Worm (Caenorhabditis elegans) whole organism, L3 larva: Measurements from ENCODE around the gene R11E3.2.
A peak's percentile ranks its signal among the peaks of the same experiment; 100 is the strongest.

Experiments
- R02D3.7 ChIP-seq: fragments of 150-350 bp; optimal IDR thresholded peaks from 2 replicates; lab custom pipeline; 2014; ENCODE audit warnings: missing biosample characterization, missing genetic modification characterization
- ama-1 ChIP-seq: fragments of 150-350 bp; optimal IDR thresholded peaks from 2 replicates; lab custom pipeline; 2018
- ceh-28 ChIP-seq: fragments of 150-350 bp; optimal IDR thresholded peaks from 2 replicates; lab custom pipeline; 2014; ENCODE audit warnings: missing biosample characterization, missing genetic modification reagents, missing genetic modification characterization
- ceh-9 ChIP-seq: sonication (generic microtip); optimal IDR thresholded peaks from 2 replicates; lab custom pipeline; 2018; ENCODE audit warnings: missing biosample characterization, missing genetic modification characterization
- egl-27 ChIP-seq: sonication (generic microtip); optimal IDR thresholded peaks from 4 replicates; lab custom pipeline; 2017; ENCODE audit warnings: missing biosample characterization, missing genetic modification reagents, missing genetic modification characterization
- egl-5 ChIP-seq: fragments of 150-350 bp; optimal IDR thresholded peaks from 2 replicates; lab custom pipeline; 2017; ENCODE audit warnings: missing biosample characterization, missing genetic modification reagents, missing genetic modification characterization, inconsistent platforms
- elt-1 ChIP-seq: fragments of 150-350 bp; optimal IDR thresholded peaks from 2 replicates; lab custom pipeline; 2014; ENCODE audit warnings: missing biosample characterization, missing genetic modification characterization
- elt-2 ChIP-seq: sonication (generic microtip); optimal IDR thresholded peaks from 2 replicates; lab custom pipeline; 2016; ENCODE audit warnings: missing genetic modification reagents, mild to moderate bottlenecking, missing genetic modification characterization, missing compliant biosample characterization
- elt-3 ChIP-seq, 3 experiments: fragments of 150-350 bp in 1 of 3; sonication (generic microtip) in 2 of 3; optimal IDR thresholded peaks; 2 replicates in 2 of 3; 4 replicates in 1 of 3; lab custom pipeline; 2014 to 2017; ENCODE audit warnings: missing biosample characterization in 3 of 3, missing genetic modification characterization in 3 of 3
- fkh-10 ChIP-seq: sonication (generic microtip); optimal IDR thresholded peaks from 2 replicates; lab custom pipeline; 2017; ENCODE audit warnings: missing biosample characterization, missing genetic modification reagents, missing genetic modification characterization
- fkh-2 ChIP-seq: fragments of 150-350 bp; optimal IDR thresholded peaks from 2 replicates; lab custom pipeline; 2014; ENCODE audit warnings: missing biosample characterization, missing genetic modification reagents, missing genetic modification characterization
- fos-1 ChIP-seq: fragments of 150-350 bp; optimal IDR thresholded peaks from 2 replicates; lab custom pipeline; 2014; ENCODE audit warnings: missing biosample characterization, missing genetic modification characterization
- hmg-11 ChIP-seq: sonication (generic microtip); optimal IDR thresholded peaks from 2 replicates; lab custom pipeline; 2016; ENCODE audit warnings: missing genetic modification characterization, missing compliant biosample characterization
- jun-1 ChIP-seq: fragments of 150-350 bp; optimal IDR thresholded peaks from 2 replicates; lab custom pipeline; 2014; ENCODE audit warnings: missing biosample characterization, missing genetic modification reagents, missing genetic modification characterization
- lin-15B ChIP-seq: fragments of 150-350 bp; optimal IDR thresholded peaks from 2 replicates; lab custom pipeline; 2014; ENCODE audit warnings: missing biosample characterization, missing genetic modification characterization
- lsy-12 ChIP-seq: sonication (generic microtip); optimal IDR thresholded peaks from 2 replicates; lab custom pipeline; 2016; ENCODE audit warnings: mild to moderate bottlenecking, missing genetic modification characterization, missing compliant biosample characterization
- mdl-1 ChIP-seq: fragments of 150-350 bp; optimal IDR thresholded peaks from 2 replicates; lab custom pipeline; 2014; ENCODE audit warnings: missing biosample characterization, missing genetic modification characterization
- mml-1 ChIP-seq: fragments of 150-350 bp; sonication (generic microtip); optimal IDR thresholded peaks from 3 replicates; lab custom pipeline; 2014; ENCODE audit warnings: missing biosample characterization, missing genetic modification characterization
- nfya-1 ChIP-seq: sonication (generic microtip); optimal IDR thresholded peaks from 2 replicates; lab custom pipeline; 2017; ENCODE audit warnings: missing genetic modification characterization, mild to moderate bottlenecking, missing compliant biosample characterization, antibody characterized with exemption, moderate library complexity; ENCODE audit not compliant: insufficient read depth
- nhr-11 ChIP-seq: fragments of 150-350 bp; optimal IDR thresholded peaks from 2 replicates; lab custom pipeline; 2014; ENCODE audit warnings: missing biosample characterization, missing genetic modification characterization
- nhr-23 ChIP-seq: fragments of 150-350 bp; optimal IDR thresholded peaks from 2 replicates; lab custom pipeline; 2014; ENCODE audit warnings: missing biosample characterization, missing genetic modification reagents, missing genetic modification characterization
- nhr-237 ChIP-seq: fragments of 150-350 bp; optimal IDR thresholded peaks from 2 replicates; lab custom pipeline; 2014; ENCODE audit warnings: missing biosample characterization, missing genetic modification characterization
- nhr-25 ChIP-seq: sonication (generic microtip); optimal IDR thresholded peaks from 2 replicates; lab custom pipeline; 2017; ENCODE audit warnings: missing biosample characterization, missing genetic modification characterization
- nhr-28 ChIP-seq: fragments of 150-350 bp; optimal IDR thresholded peaks from 2 replicates; lab custom pipeline; 2014; ENCODE audit warnings: missing biosample characterization, missing genetic modification characterization
- nhr-43 ChIP-seq: sonication (generic microtip); optimal IDR thresholded peaks from 2 replicates; lab custom pipeline; 2016; ENCODE audit warnings: mild to moderate bottlenecking, missing genetic modification characterization, missing compliant biosample characterization; ENCODE audit not compliant: poor library complexity, severe bottlenecking
- nhr-67 ChIP-seq: fragments of 150-350 bp; optimal IDR thresholded peaks from 2 replicates; lab custom pipeline; 2014; ENCODE audit warnings: missing biosample characterization, missing genetic modification characterization
- nhr-76 ChIP-seq: fragments of 150-350 bp; sonication (generic microtip); optimal IDR thresholded peaks from 5 replicates; lab custom pipeline; 2014; ENCODE audit warnings: missing biosample characterization, missing genetic modification characterization
- nhr-77 ChIP-seq: fragments of 150-350 bp; optimal IDR thresholded peaks from 2 replicates; lab custom pipeline; 2014; ENCODE audit warnings: missing biosample characterization, missing genetic modification characterization
- pha-4 ChIP-seq: fragments of 150-350 bp; optimal IDR thresholded peaks from 2 replicates; lab custom pipeline; 2014; ENCODE audit warnings: missing biosample characterization, missing genetic modification reagents, missing genetic modification characterization
- pqm-1 ChIP-seq: fragments of 150-350 bp; optimal IDR thresholded peaks from 2 replicates; lab custom pipeline; 2017; ENCODE audit warnings: missing biosample characterization, missing genetic modification characterization, inconsistent platforms
- sea-2 ChIP-seq: fragments of 150-350 bp; sonication (generic microtip); optimal IDR thresholded peaks from 4 replicates; lab custom pipeline; 2014; ENCODE audit warnings: missing biosample characterization, missing genetic modification reagents, missing genetic modification characterization
- skn-1 ChIP-seq: fragments of 150-350 bp; optimal IDR thresholded peaks from 2 replicates; lab custom pipeline; 2014; ENCODE audit warnings: missing biosample characterization, missing genetic modification characterization
- snpc-4 ChIP-seq: fragments of 150-350 bp; optimal IDR thresholded peaks from 2 replicates; lab custom pipeline; 2014; ENCODE audit warnings: missing biosample characterization, missing genetic modification characterization
- tbx-2 ChIP-seq: sonication (generic microtip); optimal IDR thresholded peaks from 2 replicates; lab custom pipeline; 2016; ENCODE audit warnings: mild to moderate bottlenecking, missing genetic modification characterization, missing compliant biosample characterization
- unc-39 ChIP-seq: sonication (generic microtip); optimal IDR thresholded peaks from 4 replicates; lab custom pipeline; 2017; ENCODE audit warnings: missing biosample characterization, missing genetic modification characterization
- unc-62 ChIP-seq: fragments of 150-350 bp; sonication (generic microtip); optimal IDR thresholded peaks from 4 replicates; lab custom pipeline; 2014; ENCODE audit warnings: missing biosample characterization, missing genetic modification reagents, missing genetic modification characterization
- zag-1 ChIP-seq: fragments of 150-350 bp; optimal IDR thresholded peaks from 2 replicates; lab custom pipeline; 2014; ENCODE audit warnings: missing biosample characterization, missing genetic modification characterization
- ztf-11 ChIP-seq: fragments of 150-350 bp; optimal IDR thresholded peaks from 2 replicates; lab custom pipeline; 2014; ENCODE audit warnings: missing biosample characterization, missing genetic modification characterization
- ztf-4 ChIP-seq: fragments of 150-350 bp; optimal IDR thresholded peaks from 2 replicates; lab custom pipeline; 2014; ENCODE audit warnings: missing biosample characterization, missing genetic modification characterization

The R11E3.2 gene

DNA sequence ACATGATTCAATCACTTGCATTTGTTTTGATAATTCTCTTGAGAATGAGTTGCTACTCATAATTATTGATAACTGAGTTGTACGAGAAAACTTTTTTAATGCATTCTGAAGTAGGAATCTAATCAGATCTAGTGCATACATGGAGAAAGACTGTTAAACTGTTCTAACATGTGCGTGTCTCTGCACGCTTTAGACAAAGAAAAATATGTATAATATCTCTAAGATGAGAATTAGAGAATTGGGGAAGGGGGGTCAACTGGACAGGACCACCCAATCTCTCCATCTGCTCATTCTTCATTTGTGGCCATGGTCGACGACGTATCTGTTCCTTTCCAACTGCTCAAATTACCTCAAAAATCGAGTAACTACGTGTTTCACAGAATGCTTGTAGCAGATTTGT, 34.6 kb upstream of the R11E3.2 start, which contains the start of gene fbxb-78:
fbxb-78 (plus strand) TSS at position 301 of the 400 bp plus-strand sequence.
- no peak for TF ChIP-seq pha-4 (tag; lab: Kevin White, UChicago)
- no peak for TF ChIP-seq egl-5 (tag; lab: Kevin White, UChicago)
- no peak for TF ChIP-seq hmg-11 (tag; lab: Kevin White, UChicago)
- TF ChIP-seq fkh-2, result no peak
- no peak for TF ChIP-seq fkh-10 (GFP tag; lab: Kevin White, UChicago)
- no peak for TF ChIP-seq elt-1 (tag; lab: Kevin White, UChicago)
- TF ChIP-seq ama-1 (lab: Kevin White, UChicago), result no peak
- no peak for TF ChIP-seq ztf-11 (tag; lab: Kevin White, UChicago)
- TF ChIP-seq lin-15B (tag; lab: Kevin White, UChicago), result no peak
- TF ChIP-seq fos-1 (tag; lab: Kevin White, UChicago), result no peak
- no peak for TF ChIP-seq egl-27
- TF ChIP-seq ceh-28, result no peak
- TF ChIP-seq skn-1, result no peak
- TF ChIP-seq mdl-1, result no peak
- TF ChIP-seq ztf-4, result no peak
- no peak for TF ChIP-seq nhr-76 (tag; lab: Kevin White, UChicago)

ce11 chrIV:4742480-4742879, 29.4 kb upstream of the R11E3.2 start:
- TF ChIP-seq elt-2 (tag; lab: Kevin White, UChicago) (no peak), nhr-76 (tag; lab: Kevin White, UChicago) (no peak), egl-27 (no peak), R02D3.7 (no peak), pqm-1 (tag; lab: Kevin White, UChicago) (no peak), pha-4 (tag; lab: Kevin White, UChicago) (no peak), nhr-11 (no peak), zag-1 (no peak), nhr-28 (no peak), nfya-1 (no peak), ama-1 (lab: Kevin White, UChicago) (no peak), fos-1 (tag; lab: Kevin White, UChicago) (no peak), elt-3 (tag; optimal IDR thresholded peaks at IDR 0.05; lab: Kevin White, UChicago) (no peak), jun-1 (no peak), skn-1 (no peak), nhr-237 (tag; lab: Kevin White, UChicago) (no peak), unc-39 (tag; lab: Kevin White, UChicago) (no peak)

ce11 chrIV:4744167-4744566, 27.7 kb upstream of the R11E3.2 start, which contains the start of gene hoe-1:
Gene hoe-1 (minus strand): TSS chrIV:4744267.
- no peak for TF ChIP-seq lsy-12 (tag; lab: Kevin White, UChicago)
- no peak for TF ChIP-seq ceh-9 (tag; lab: Kevin White, UChicago)
- no peak for TF ChIP-seq unc-62
- TF ChIP-seq nhr-67 (tag; lab: Kevin White, UChicago), result no peak
- TF ChIP-seq sea-2 (GFP tag; lab: Kevin White, UChicago), result no peak
- no peak for TF ChIP-seq mdl-1
- no peak for TF ChIP-seq fos-1 (tag; lab: Kevin White, UChicago)
- TF ChIP-seq R02D3.7, result no peak
- TF ChIP-seq ztf-11 (tag; lab: Kevin White, UChicago), result no peak
- TF ChIP-seq egl-27, result no peak
- no peak for TF ChIP-seq nhr-77 (tag; lab: Kevin White, UChicago)
- no peak for TF ChIP-seq pqm-1 (tag; lab: Kevin White, UChicago)
- TF ChIP-seq nhr-11, result no peak

ce11 chrIV:4745422-4745821, 26.5 kb upstream of the R11E3.2 start, which contains the start of gene timm-17B.1:
Gene timm-17B.1 (minus strand): TSS chrIV:4745492.
- TF ChIP-seq nfya-1 (peak; percentile 81), egl-27 (no peak), unc-39 (tag; lab: Kevin White, UChicago) (no peak), tbx-2 (tag; lab: Kevin White, UChicago) (peak; percentile 49), nhr-43 (peak; percentile 75), nhr-25 (tag; lab: Kevin White, UChicago) (peak; percentile 13), ceh-28 (peak; percentile 57), lsy-12 (tag; lab: Kevin White, UChicago) (peak; percentile 21), elt-2 (tag; lab: Kevin White, UChicago) (peak; percentile 25), hmg-11 (tag; lab: Kevin White, UChicago) (peak; percentile 45), nhr-67 (tag; lab: Kevin White, UChicago) (no peak), skn-1 (peak; percentile 52), R02D3.7 (peak; percentile 73), mml-1 (tag; lab: Kevin White, UChicago) (no peak), nhr-237 (tag; lab: Kevin White, UChicago) (no peak), lin-15B (tag; lab: Kevin White, UChicago) (peak; percentile 76), pha-4 (tag; lab: Kevin White, UChicago) (peak; percentile 79), nhr-23 (tag; lab: Kevin White, UChicago) (peak; percentile 66), snpc-4 (tag; lab: Kevin White, UChicago) (peak; percentile 29), ama-1 (lab: Kevin White, UChicago) (no peak)
